Worm (Caenorhabditis elegans) whole organism, L2 larva: ENCODE data around the gene lgc-50.

Experiments used
- ZK546.5 ChIP-seq: sonication (generic microtip); optimal IDR thresholded peaks from 2 replicates; lab custom pipeline; 2017; ENCODE audit warnings: missing biosample characterization, missing genetic modification characterization
- ceh-16 ChIP-seq: fragments of 150-350 bp; optimal IDR thresholded peaks from 2 replicates; lab custom pipeline; 2014; ENCODE audit warnings: missing biosample characterization, missing genetic modification characterization
- unc-62 ChIP-seq: fragments of 150-350 bp; optimal IDR thresholded peaks from 2 replicates; lab custom pipeline; 2014; ENCODE audit warnings: missing biosample characterization, missing genetic modification reagents, missing genetic modification characterization
- zag-1 ChIP-seq: fragments of 150-350 bp; optimal IDR thresholded peaks from 2 replicates; lab custom pipeline; 2014; ENCODE audit warnings: missing biosample characterization, missing genetic modification characterization
- ztf-11 ChIP-seq: sonication (generic microtip); optimal IDR thresholded peaks from 2 replicates; lab custom pipeline; 2017; ENCODE audit warnings: missing biosample characterization, missing genetic modification characterization

DNA sequence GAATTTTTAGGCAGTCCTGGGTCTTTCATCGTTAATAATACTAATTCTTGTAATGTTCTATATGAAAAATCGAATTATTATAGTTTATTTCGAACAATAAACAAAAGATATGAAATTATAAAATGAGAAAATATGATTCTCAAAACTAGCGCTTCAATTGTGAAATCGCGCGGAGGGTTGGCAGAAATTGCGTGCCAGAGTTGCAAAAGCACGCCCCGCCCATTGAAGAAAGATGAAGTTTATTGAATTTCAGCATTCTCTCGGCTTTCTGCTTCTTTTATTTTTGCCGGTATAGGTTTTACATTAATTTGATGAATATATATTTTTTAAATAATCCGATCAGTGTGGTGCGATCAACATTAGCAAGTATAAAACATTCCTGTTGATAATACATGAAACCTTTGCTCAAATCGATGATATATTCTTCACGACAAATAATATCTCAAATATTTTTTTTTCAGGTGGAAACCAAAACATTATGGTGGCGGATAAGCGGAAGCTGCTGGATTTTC is 36.2 kb downstream of the lgc-50 start, which contains the start of the genes eco-1 and hmgr-1:
- TF ChIP-seq zag-1 (tag; lab: Kevin White, UChicago) (no peak), ZK546.5 (no peak), ztf-11 (tag; lab: Kevin White, UChicago) (no peak), ceh-16 (no peak), unc-62 (GFP tag; lab: Kevin White, UChicago) (no peak)
